Fruit fly (Drosophila melanogaster) whole organism, embryonic: ENCODE data around the gene Ak3.

ENCODE experiments used
- CG10147 ChIP-seq: fragments of 200-800 bp; sonication (Bioruptor generic); optimal IDR thresholded peaks from 2 replicates; lab custom pipeline; 2019; ENCODE audit warnings: missing biosample characterization, mild to moderate bottlenecking, missing genetic modification characterization, moderate library complexity
- CG12391 ChIP-seq: fragments of 200-800 bp; sonication (Bioruptor generic); optimal IDR thresholded peaks from 3 replicates; lab custom pipeline; 2018; ENCODE audit warnings: missing biosample characterization, mild to moderate bottlenecking, missing genetic modification characterization, moderate library complexity
- CG13287 ChIP-seq: fragments of 200-800 bp; sonication (Bioruptor generic); IDR thresholded peaks from 2 replicates; pipeline ENCODE4 v1.3.6; 2022; ENCODE audit warnings: missing biosample characterization, missing genetic modification characterization; ENCODE audit not compliant: partially characterized antibody
- CG13894 ChIP-seq: fragments of 200-800 bp; sonication (Bioruptor generic); optimal IDR thresholded peaks from 3 replicates; lab custom pipeline; 2018; ENCODE audit warnings: missing biosample characterization, mild to moderate bottlenecking, missing genetic modification characterization, moderate library complexity
- CG1603 ChIP-seq: fragments of 200-800 bp; sonication (Bioruptor generic); optimal IDR thresholded peaks from 2 replicates; lab custom pipeline; 2019; ENCODE audit warnings: missing biosample characterization, mild to moderate bottlenecking, missing genetic modification characterization, moderate library complexity
- CG1647 ChIP-seq: fragments of 200-800 bp; sonication (Bioruptor generic); optimal IDR thresholded peaks from 3 replicates; lab custom pipeline; 2016; ENCODE audit warnings: missing biosample characterization, missing genetic modification characterization
- CG17568 ChIP-seq: fragments of 200-800 bp; sonication (Bioruptor generic); optimal IDR thresholded peaks from 2 replicates; lab custom pipeline; 2018; ENCODE audit warnings: missing biosample characterization, mild to moderate bottlenecking, missing genetic modification characterization, moderate library complexity
- CG17802 ChIP-seq: fragments of 200-800 bp; sonication (Bioruptor generic); optimal IDR thresholded peaks from 2 replicates; lab custom pipeline; 2018; ENCODE audit warnings: missing biosample characterization, mild to moderate bottlenecking, missing genetic modification characterization, moderate library complexity
- CG2120 ChIP-seq: fragments of 200-800 bp; sonication (Bioruptor generic); optimal IDR thresholded peaks from 3 replicates; lab custom pipeline; 2016; ENCODE audit warnings: missing biosample characterization, missing genetic modification characterization
- CG31224 ChIP-seq: fragments of 200-800 bp; sonication (Bioruptor generic); IDR thresholded peaks from 2 replicates; pipeline ENCODE4 v1.3.6; 2022; ENCODE audit warnings: missing biosample characterization, missing genetic modification characterization
- CG34224 ChIP-seq: fragments of 200-800 bp; sonication (Bioruptor generic); IDR thresholded peaks from 3 replicates; pipeline ENCODE4 v1.3.6; 2022; ENCODE audit warnings: missing biosample characterization, missing genetic modification characterization; ENCODE audit not compliant: partially characterized antibody
- CG34422 ChIP-seq: fragments of 200-800 bp; sonication (Bioruptor generic); IDR thresholded peaks from 3 replicates; pipeline ENCODE4 v1.3.6; 2022; ENCODE audit warnings: missing biosample characterization, missing genetic modification characterization
- CG4404 ChIP-seq: fragments of 200-800 bp; sonication (Bioruptor generic); IDR thresholded peaks from 2 replicates; pipeline ENCODE4 v1.3.6; 2022; ENCODE audit warnings: missing biosample characterization, missing genetic modification characterization
- CG4617 ChIP-seq: fragments of 200-800 bp; sonication (Bioruptor generic); optimal IDR thresholded peaks from 3 replicates; lab custom pipeline; 2016; ENCODE audit warnings: missing biosample characterization, missing genetic modification characterization, borderline replicate concordance
- CG5180 ChIP-seq: fragments of 200-800 bp; sonication (Bioruptor generic); optimal IDR thresholded peaks from 3 replicates; lab custom pipeline; 2017; ENCODE audit warnings: missing biosample characterization, missing genetic modification characterization, mild to moderate bottlenecking, moderate library complexity, missing genetic modification reagents
- CG6175 ChIP-seq: fragments of 200-800 bp; sonication (Bioruptor generic); IDR thresholded peaks from 3 replicates; pipeline ENCODE4 v1.3.6; 2022; ENCODE audit warnings: missing biosample characterization, missing genetic modification characterization
- CG6765 ChIP-seq: fragments of 200-800 bp; sonication (Bioruptor generic); optimal IDR thresholded peaks from 3 replicates; lab custom pipeline; 2017; ENCODE audit warnings: missing biosample characterization, mild to moderate bottlenecking, missing genetic modification characterization
- CG6813 ChIP-seq: fragments of 200-800 bp; sonication (Bioruptor generic); optimal IDR thresholded peaks from 2 replicates; lab custom pipeline; 2017; ENCODE audit warnings: missing biosample characterization, missing genetic modification characterization, mild to moderate bottlenecking, moderate library complexity, missing genetic modification reagents
- CG8290 ChIP-seq, 3 experiments: fragments of 200-800 bp; sonication (Bioruptor generic); optimal IDR thresholded peaks; 2 replicates each; lab custom pipeline; 2016 to 2019; ENCODE audit warnings: missing biosample characterization in 3 of 3, missing genetic modification characterization in 3 of 3, mild to moderate bottlenecking in 2 of 3, moderate library complexity in 1 of 3
- CHES-1-like ChIP-seq: fragments of 200-800 bp; sonication (Bioruptor generic); optimal IDR thresholded peaks from 2 replicates; lab custom pipeline; 2016; ENCODE audit warnings: missing biosample characterization, missing genetic modification characterization
- E2f2 ChIP-seq: fragments of 200-800 bp; sonication (Bioruptor generic); IDR thresholded peaks from 2 replicates; pipeline ENCODE4 v1.3.6; 2022; ENCODE audit warnings: missing biosample characterization, missing genetic modification characterization
- Ets65A ChIP-seq: fragments of 200-800 bp; sonication (Bioruptor generic); peaks from one replicate; lab custom pipeline; 2016; ENCODE audit warnings: missing biosample characterization, missing genetic modification characterization
- Ets97D ChIP-seq: fragments of 200-800 bp; sonication (Bioruptor generic); optimal IDR thresholded peaks from 3 replicates; lab custom pipeline; 2016; ENCODE audit warnings: missing biosample characterization, missing genetic modification characterization
- Hand ChIP-seq: fragments of 200-800 bp; sonication (Bioruptor generic); optimal IDR thresholded peaks from 2 replicates; lab custom pipeline; 2017; ENCODE audit warnings: mild to moderate bottlenecking, missing biosample characterization, missing genetic modification reagents, missing genetic modification characterization
- HmgD ChIP-seq: fragments of 200-800 bp; sonication (Bioruptor generic); optimal IDR thresholded peaks from 3 replicates; lab custom pipeline; 2016; ENCODE audit warnings: missing biosample characterization, missing genetic modification characterization
- Hr39 ChIP-seq: fragments of >200 bp; optimal IDR thresholded peaks from 2 replicates; lab custom pipeline; 2017
- Oaz ChIP-seq: fragments of 200-800 bp; sonication (Bioruptor generic); IDR thresholded peaks from 2 replicates; pipeline ENCODE4 v1.3.6; 2022; ENCODE audit warnings: missing biosample characterization, missing genetic modification characterization
- Rx ChIP-seq: fragments of 200-800 bp; sonication (Bioruptor generic); IDR thresholded peaks from 2 replicates; pipeline ENCODE4 v1.3.6; 2022; ENCODE audit warnings: missing biosample characterization, missing genetic modification characterization
- Ssrp ChIP-seq: fragments of 200-800 bp; sonication (Bioruptor generic); optimal IDR thresholded peaks from 2 replicates; lab custom pipeline; 2018; ENCODE audit warnings: missing biosample characterization, mild to moderate bottlenecking, missing genetic modification characterization, moderate library complexity
- Taf1 ChIP-seq: fragments of 200-800 bp; sonication (Bioruptor generic); IDR thresholded peaks from 2 replicates; pipeline ENCODE4 v1.3.6; 2022; ENCODE audit warnings: missing biosample characterization, missing genetic modification characterization
- YL-1 ChIP-seq: fragments of 200-800 bp; sonication (Bioruptor generic); optimal IDR thresholded peaks from 3 replicates; lab custom pipeline; 2017; ENCODE audit warnings: missing biosample characterization, mild to moderate bottlenecking, missing genetic modification characterization
- br ChIP-seq: fragments of >200 bp; optimal IDR thresholded peaks from 2 replicates; lab custom pipeline; 2017
- chm ChIP-seq: fragments of 200-800 bp; sonication (Bioruptor generic); IDR thresholded peaks from 2 replicates; pipeline ENCODE4 v1.3.6; 2022; ENCODE audit warnings: missing biosample characterization, missing genetic modification characterization
- crc ChIP-seq: fragments of 200-800 bp; sonication (Bioruptor generic); optimal IDR thresholded peaks from 2 replicates; lab custom pipeline; 2016; ENCODE audit warnings: missing biosample characterization, missing genetic modification characterization
- ftz-f1 ChIP-seq: fragments of 200-800 bp; sonication (Bioruptor generic); optimal IDR thresholded peaks from 2 replicates; lab custom pipeline; 2016; ENCODE audit warnings: missing biosample characterization, missing genetic modification characterization
- ind ChIP-seq: fragments of 200-800 bp; sonication (Bioruptor generic); optimal IDR thresholded peaks from 3 replicates; lab custom pipeline; 2016; ENCODE audit warnings: missing biosample characterization, missing genetic modification characterization
- insv ChIP-seq, 2 experiments: fragments of 200-800 bp; sonication (Bioruptor generic); optimal IDR thresholded peaks; 3 replicates each; lab custom pipeline; 2016 to 2018; ENCODE audit warnings: missing biosample characterization in 2 of 2, missing genetic modification characterization in 2 of 2
- jing ChIP-seq: fragments of 200-800 bp; sonication (Bioruptor generic); optimal IDR thresholded peaks from 2 replicates; lab custom pipeline; 2018; ENCODE audit warnings: missing biosample characterization, mild to moderate bottlenecking, missing genetic modification characterization
- kah ChIP-seq: fragments of 200-800 bp; sonication (Bioruptor generic); optimal IDR thresholded peaks from 2 replicates; lab custom pipeline; 2018; ENCODE audit warnings: missing biosample characterization, mild to moderate bottlenecking, missing genetic modification characterization
- lov ChIP-seq, 2 experiments: fragments of 200-800 bp in 1 of 2; fragments of >200 bp in 1 of 2; sonication (Bioruptor generic) in 1 of 2; IDR thresholded peaks in 1 of 2; optimal IDR thresholded peaks in 1 of 2; 2 replicates in 1 of 2; 3 replicates in 1 of 2; pipeline versions ENCODE4 v1.3.6 to Lab custom; 2017 to 2022; ENCODE audit warnings: missing biosample characterization in 1 of 2, missing genetic modification characterization in 1 of 2
- phol ChIP-seq: fragments of 200-800 bp; sonication (Bioruptor generic); optimal IDR thresholded peaks from 3 replicates; lab custom pipeline; 2018; ENCODE audit warnings: missing biosample characterization, mild to moderate bottlenecking, missing genetic modification characterization, moderate library complexity
- pros ChIP-seq: fragments of 200-800 bp; sonication (Bioruptor generic); optimal IDR thresholded peaks from 3 replicates; lab custom pipeline; 2019; ENCODE audit warnings: missing biosample characterization, mild to moderate bottlenecking, missing genetic modification characterization, moderate library complexity
- repo ChIP-seq: fragments of 200-800 bp; sonication (Bioruptor generic); optimal IDR thresholded peaks from 2 replicates; lab custom pipeline; 2016; ENCODE audit warnings: missing biosample characterization, missing genetic modification characterization
- stwl ChIP-seq: fragments of 200-800 bp; sonication (Bioruptor generic); optimal IDR thresholded peaks from 3 replicates; lab custom pipeline; 2018; ENCODE audit warnings: missing biosample characterization, mild to moderate bottlenecking, missing genetic modification characterization, moderate library complexity
- sug ChIP-seq: fragments of 200-800 bp; optimal IDR thresholded peaks from 2 replicates; lab custom pipeline; 2019; ENCODE audit warnings: missing biosample characterization, mild to moderate bottlenecking, missing genetic modification characterization, moderate library complexity
- toy ChIP-seq: fragments of 200-800 bp; sonication (Bioruptor generic); IDR thresholded peaks from 2 replicates; pipeline ENCODE4 v1.3.6; 2022; ENCODE audit warnings: missing biosample characterization, missing genetic modification characterization
- trh ChIP-seq: fragments of 200-800 bp; sonication (Bioruptor generic); optimal IDR thresholded peaks from 2 replicates; lab custom pipeline; 2016; ENCODE audit warnings: missing biosample characterization, missing genetic modification characterization
- ttk ChIP-seq: fragments of 200-800 bp; sonication (Bioruptor generic); IDR thresholded peaks from 2 replicates; pipeline ENCODE4 v2.1.2; 2022; ENCODE audit warnings: missing biosample characterization, missing genetic modification characterization
- wdn ChIP-seq: fragments of 200-800 bp; sonication (Bioruptor generic); IDR thresholded peaks from 2 replicates; pipeline ENCODE4 v1.3.6; 2022; ENCODE audit warnings: missing biosample characterization, missing genetic modification characterization
- zen ChIP-seq: fragments of 200-800 bp; sonication (Bioruptor generic); optimal IDR thresholded peaks from 3 replicates; lab custom pipeline; 2018; ENCODE audit warnings: missing biosample characterization, mild to moderate bottlenecking, missing genetic modification characterization, moderate library complexity

The Ak3 gene

dm6 chr3R:10852232-10852774 is 37.1 kb downstream of the Ak3 start, which contains the start of gene CG4565 (continued):
- no peak for TF ChIP-seq trh (GFP tag; lab: Kevin White, UChicago)
- TF ChIP-seq sug (tag; lab: Kevin White, UChicago): peak; percentile 7
- TF ChIP-seq CG34422: no peak; the same call in 2 of the 3 replicates
- peak; percentile 29 for TF ChIP-seq phol
- TF ChIP-seq CG10147 (GFP tag; lab: Kevin White, UChicago): no peak
- no peak for TF ChIP-seq crc
- TF ChIP-seq HmgD (GFP tag; lab: Kevin White, UChicago): no peak
- peak; percentile 55 for TF ChIP-seq CG5180 (GFP tag; lab: Kevin White, UChicago)
- TF ChIP-seq CG31224 (GFP tag; lab: Robert Waterston, UW): peak; percentile 99
- TF ChIP-seq CG1603 (tag; lab: Kevin White, UChicago): peak; percentile 44
- no peak for TF ChIP-seq Ets65A (GFP tag; lab: Kevin White, UChicago)
- no peak for TF ChIP-seq CG1647 (GFP tag; lab: Kevin White, UChicago)
- no peak for TF ChIP-seq CHES-1-like (GFP tag; lab: Kevin White, UChicago)
- TF ChIP-seq CG6175 (GFP tag; lab: Robert Waterston, UW): no peak
- peak; percentile 45 for TF ChIP-seq CG13287 (GFP tag; lab: Robert Waterston, UW)
- TF ChIP-seq CG4617 (GFP tag; lab: Kevin White, UChicago): no peak
- no peak for TF ChIP-seq CG2120 (GFP tag; lab: Kevin White, UChicago)
- no peak for TF ChIP-seq Hr39 (lab: Kevin White, UChicago)
- TF ChIP-seq CG6813 (GFP tag; lab: Kevin White, UChicago): no peak
- no peak for TF ChIP-seq lov (optimal IDR thresholded peaks at IDR 0.05; lab: Kevin White, UChicago)
- TF ChIP-seq lov (GFP tag; IDR thresholded peaks at IDR 0.05; lab: Robert Waterston, UW): no peak
- no peak for TF ChIP-seq CG17802 (tag; lab: Kevin White, UChicago)
- no peak; the same call in 1 of the 2 replicates for TF ChIP-seq ttk (GFP tag; lab: Robert Waterston, UW)
- no peak for TF ChIP-seq Ssrp (tag; lab: Kevin White, UChicago)
- TF ChIP-seq Oaz (GFP tag; lab: Robert Waterston, UW): no peak
- TF ChIP-seq br (lab: Kevin White, UChicago): no peak
- no peak for TF ChIP-seq Hand (GFP tag; lab: Kevin White, UChicago)
- TF ChIP-seq jing (GFP tag; lab: Kevin White, UChicago): no peak
- no peak for TF ChIP-seq kah (GFP tag; lab: Kevin White, UChicago)
- TF ChIP-seq wdn: no peak
- no peak for TF ChIP-seq toy
- peak; percentile 51; the same call in 1 of the 3 replicates for TF ChIP-seq CG34224 (GFP tag; lab: Robert Waterston, UW)
- no peak for TF ChIP-seq CG13894
- peak; percentile 13 for TF ChIP-seq pros (GFP tag; lab: Kevin White, UChicago)
- TF ChIP-seq chm (GFP tag; lab: Robert Waterston, UW): peak; percentile 53; the same call in 1 of the 2 replicates
- peak; percentile 25 for TF ChIP-seq CG6765
- TF ChIP-seq CG8290 (GFP tag; optimal IDR thresholded peaks at IDR 0.05; lab: Kevin White, UChicago): peak; percentile 20
- TF ChIP-seq CG8290 (tag; optimal IDR thresholded peaks at IDR 0.05; lab: Kevin White, UChicago): no peak
- TF ChIP-seq ftz-f1 (GFP tag; lab: Kevin White, UChicago): peak; percentile 54
- no peak for TF ChIP-seq repo (GFP tag; lab: Kevin White, UChicago)
- no peak for TF ChIP-seq CG17568 (GFP tag; lab: Kevin White, UChicago)
- no peak for TF ChIP-seq Taf1
- TF ChIP-seq ind: no peak
- TF ChIP-seq CG4404 (GFP tag; lab: Robert Waterston, UW): no peak
- peak in 1 of 2 experiments; percentile 19 for TF ChIP-seq insv (GFP tag; optimal IDR thresholded peaks at IDR 0.05; lab: Kevin White, UChicago)
- TF ChIP-seq CG12391 (tag; lab: Kevin White, UChicago): no peak
- TF ChIP-seq YL-1 (GFP tag; lab: Kevin White, UChicago): no peak
- TF ChIP-seq stwl (tag; lab: Kevin White, UChicago): peak; percentile 76
- peak; percentile 62 for TF ChIP-seq E2f2
- TF ChIP-seq Ets97D (GFP tag; lab: Kevin White, UChicago): peak; percentile 43
- TF ChIP-seq zen (tag; lab: Kevin White, UChicago): no peak
- TF ChIP-seq Rx (GFP tag; lab: Robert Waterston, UW): no peak
